Worm (Caenorhabditis elegans) whole organism, L2 larva: ENCODE measurements around the gene C15H11.13.
A peak's percentile ranks its signal among the peaks of the same experiment; 100 is the strongest.

Experiments used
- C34F6.9 ChIP-seq: fragments of 150-350 bp; optimal IDR thresholded peaks from 2 replicates; lab custom pipeline; 2014; ENCODE audit warnings: missing biosample characterization, missing genetic modification characterization
- R02D3.7 ChIP-seq: fragments of 150-350 bp; optimal IDR thresholded peaks from 2 replicates; lab custom pipeline; 2014; ENCODE audit warnings: missing biosample characterization, missing genetic modification characterization
- Y55F3AM.14 ChIP-seq: fragments of 200-800 bp; sonication (Bioruptor generic); optimal IDR thresholded peaks from 2 replicates; lab custom pipeline; 2018; ENCODE audit warnings: mild to moderate bottlenecking, missing genetic modification characterization, missing compliant biosample characterization
- aly-2 ChIP-seq: fragments of 150-350 bp; optimal IDR thresholded peaks from 2 replicates; lab custom pipeline; 2014; ENCODE audit warnings: missing biosample characterization, missing genetic modification characterization
- blmp-1 ChIP-seq: sonication (generic microtip); optimal IDR thresholded peaks from 2 replicates; lab custom pipeline; 2017; ENCODE audit warnings: missing genetic modification characterization, mild to moderate bottlenecking, missing compliant biosample characterization, antibody characterized with exemption, moderate library complexity; ENCODE audit not compliant: insufficient read depth
- ceh-16 ChIP-seq: fragments of 150-350 bp; optimal IDR thresholded peaks from 2 replicates; lab custom pipeline; 2014; ENCODE audit warnings: missing biosample characterization, missing genetic modification characterization
- ceh-82 ChIP-seq: fragments of 150-350 bp; optimal IDR thresholded peaks from 2 replicates; lab custom pipeline; 2014; ENCODE audit warnings: missing biosample characterization, missing genetic modification characterization
- crh-2 ChIP-seq: sonication (generic microtip); optimal IDR thresholded peaks from 2 replicates; lab custom pipeline; 2017; ENCODE audit warnings: missing biosample characterization, missing genetic modification characterization
- dmd-4 ChIP-seq: sonication (generic microtip); optimal IDR thresholded peaks from 2 replicates; lab custom pipeline; 2017; ENCODE audit warnings: missing biosample characterization, missing genetic modification characterization
- egl-27 ChIP-seq: sonication (generic microtip); optimal IDR thresholded peaks from 3 replicates; lab custom pipeline; 2017; ENCODE audit warnings: missing biosample characterization, missing genetic modification reagents, missing genetic modification characterization
- elt-3 ChIP-seq: sonication (generic microtip); optimal IDR thresholded peaks from 2 replicates; lab custom pipeline; 2017; ENCODE audit warnings: missing biosample characterization, missing genetic modification characterization
- fos-1 ChIP-seq: fragments of 150-350 bp; optimal IDR thresholded peaks from 2 replicates; lab custom pipeline; 2014; ENCODE audit warnings: missing biosample characterization, missing genetic modification characterization
- gmeb-1 ChIP-seq: fragments of 150-350 bp; optimal IDR thresholded peaks from 2 replicates; lab custom pipeline; 2014; ENCODE audit warnings: missing biosample characterization, missing genetic modification characterization
- lin-11 ChIP-seq: fragments of 150-350 bp; sonication (generic microtip); optimal IDR thresholded peaks from 2 replicates; lab custom pipeline; 2014; ENCODE audit warnings: missing biosample characterization, missing genetic modification characterization, inconsistent platforms, mixed read lengths
- lin-13 ChIP-seq: fragments of 150-350 bp; optimal IDR thresholded peaks from 2 replicates; lab custom pipeline; 2014; ENCODE audit warnings: missing biosample characterization, missing genetic modification reagents, missing genetic modification characterization
- lin-39 ChIP-seq: fragments of 150-350 bp; optimal IDR thresholded peaks from 2 replicates; lab custom pipeline; 2014; ENCODE audit warnings: missing biosample characterization, missing genetic modification reagents, missing genetic modification characterization
- lsy-2 ChIP-seq, 2 experiments: fragments of 150-350 bp in 1 of 2; sonication (generic microtip) in 1 of 2; optimal IDR thresholded peaks; 2 replicates each; lab custom pipeline; 2014 to 2017; ENCODE audit warnings: missing biosample characterization in 2 of 2, missing genetic modification characterization in 2 of 2
- mab-5 ChIP-seq: fragments of 150-350 bp; optimal IDR thresholded peaks from 2 replicates; lab custom pipeline; 2014; ENCODE audit warnings: missing biosample characterization, missing genetic modification characterization
- mdl-1 ChIP-seq, 2 experiments: fragments of 150-350 bp in 1 of 2; sonication (generic microtip) in 1 of 2; optimal IDR thresholded peaks; 2 replicates each; lab custom pipeline; 2017; ENCODE audit warnings: missing biosample characterization in 2 of 2, missing genetic modification characterization in 2 of 2
- nhr-11 ChIP-seq: fragments of 150-350 bp; optimal IDR thresholded peaks from 2 replicates; lab custom pipeline; 2014; ENCODE audit warnings: missing biosample characterization, missing genetic modification characterization
- nhr-12 ChIP-seq: fragments of 150-350 bp; optimal IDR thresholded peaks from 2 replicates; lab custom pipeline; 2014; ENCODE audit warnings: missing biosample characterization, missing genetic modification characterization
- nhr-129 ChIP-seq: fragments of 150-350 bp; optimal IDR thresholded peaks from 2 replicates; lab custom pipeline; 2014; ENCODE audit warnings: missing biosample characterization, missing genetic modification characterization
- nhr-21 ChIP-seq: fragments of 150-350 bp; optimal IDR thresholded peaks from 2 replicates; lab custom pipeline; 2014; ENCODE audit warnings: missing biosample characterization, missing genetic modification characterization
- nhr-25 ChIP-seq: fragments of 150-350 bp; sonication (generic microtip); optimal IDR thresholded peaks from 3 replicates; lab custom pipeline; 2014; ENCODE audit warnings: missing biosample characterization, missing genetic modification characterization
- nhr-77 ChIP-seq: fragments of 150-350 bp; optimal IDR thresholded peaks from 2 replicates; lab custom pipeline; 2014; ENCODE audit warnings: missing biosample characterization, missing genetic modification characterization
- peb-1 ChIP-seq: fragments of 150-350 bp; optimal IDR thresholded peaks from 2 replicates; lab custom pipeline; 2014; ENCODE audit warnings: missing biosample characterization, missing genetic modification characterization
- sem-4 ChIP-seq: fragments of 150-350 bp; optimal IDR thresholded peaks from 2 replicates; lab custom pipeline; 2014; ENCODE audit warnings: missing biosample characterization, missing genetic modification reagents, missing genetic modification characterization
- skn-1 ChIP-seq: sonication (generic microtip); optimal IDR thresholded peaks from 2 replicates; lab custom pipeline; 2017; ENCODE audit warnings: missing biosample characterization, missing genetic modification characterization
- sma-3 ChIP-seq: sonication (generic microtip); optimal IDR thresholded peaks from 2 replicates; lab custom pipeline; 2016; ENCODE audit warnings: missing genetic modification reagents, missing genetic modification characterization, missing compliant biosample characterization
- sma-9 ChIP-seq, 2 experiments: fragments of 150-350 bp in 1 of 2; sonication (generic microtip) in 1 of 2; optimal IDR thresholded peaks; 2 replicates each; lab custom pipeline; 2014 to 2016; ENCODE audit warnings: missing genetic modification characterization in 2 of 2, mild to moderate bottlenecking in 1 of 2, missing biosample characterization in 1 of 2, missing compliant biosample characterization in 1 of 2, missing genetic modification reagents in 1 of 2, moderate library complexity in 1 of 2
- snpc-4 ChIP-seq: fragments of 150-350 bp; optimal IDR thresholded peaks from 2 replicates; lab custom pipeline; 2014; ENCODE audit warnings: missing biosample characterization, missing genetic modification characterization
- unc-55 ChIP-seq: fragments of 150-350 bp; sonication (generic microtip); optimal IDR thresholded peaks from 3 replicates; lab custom pipeline; 2014; ENCODE audit warnings: missing biosample characterization, missing genetic modification reagents, missing genetic modification characterization
- unc-62 ChIP-seq: fragments of 150-350 bp; optimal IDR thresholded peaks from 2 replicates; lab custom pipeline; 2014; ENCODE audit warnings: missing biosample characterization, missing genetic modification reagents, missing genetic modification characterization
- zag-1 ChIP-seq: fragments of 150-350 bp; optimal IDR thresholded peaks from 2 replicates; lab custom pipeline; 2014; ENCODE audit warnings: missing biosample characterization, missing genetic modification characterization
- ztf-1 ChIP-seq: fragments of 200-800 bp; sonication (Bioruptor generic); conservative IDR thresholded peaks from 2 replicates; pipeline ENCODE4 v1.3.6; 2022; ENCODE audit warnings: missing genetic modification characterization, missing compliant biosample characterization
- ztf-4 ChIP-seq: fragments of 150-350 bp; optimal IDR thresholded peaks from 2 replicates; lab custom pipeline; 2014; ENCODE audit warnings: missing biosample characterization, missing genetic modification characterization

The C15H11.13 gene

DNA sequence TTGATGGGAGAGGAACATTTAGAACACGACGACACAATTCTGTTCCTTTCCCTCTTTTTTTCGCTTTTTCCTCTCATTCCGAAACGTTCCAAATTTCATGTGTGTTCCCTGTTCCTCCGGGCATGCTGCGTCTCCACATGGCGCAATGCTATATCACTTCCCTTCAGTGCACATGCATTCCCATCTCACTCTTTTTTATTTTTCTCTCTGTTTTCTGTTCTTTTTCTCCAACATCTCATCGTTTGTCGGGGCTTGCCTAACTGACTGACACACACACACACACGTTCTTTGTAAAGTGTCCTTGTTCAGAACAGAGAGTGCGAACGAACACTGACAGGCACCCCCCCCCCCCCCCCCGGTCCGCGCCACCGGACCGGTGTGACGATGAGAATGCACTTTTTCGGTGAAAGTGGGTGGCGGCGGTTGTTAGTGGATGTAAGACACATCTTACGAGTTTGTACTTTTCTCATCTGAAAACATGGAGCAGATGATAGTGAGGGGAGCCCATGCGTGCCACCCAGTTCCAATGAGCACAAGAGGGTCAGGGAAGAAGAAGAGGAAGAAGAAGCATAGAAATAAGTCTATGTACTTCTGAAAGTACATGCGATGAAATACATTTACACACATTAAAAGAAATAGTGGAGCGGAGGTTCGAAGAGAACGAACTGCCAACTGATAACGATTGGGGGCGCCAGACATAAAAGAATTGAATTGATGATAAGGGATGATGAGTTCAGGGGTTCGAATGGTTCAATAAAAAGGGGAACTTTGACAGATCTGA is 26.4 kb upstream of the C15H11.13 start:
- TF ChIP-seq unc-62 (GFP tag; lab: Kevin White, UChicago), result no peak
- no peak for TF ChIP-seq R02D3.7 (tag; lab: Kevin White, UChicago)
- TF ChIP-seq ceh-82 (tag; lab: Kevin White, UChicago), result no peak
- TF ChIP-seq nhr-21 (tag; lab: Kevin White, UChicago), result peak; percentile 44
- no peak for TF ChIP-seq nhr-129 (tag; lab: Kevin White, UChicago)
- peak; percentile 20 for TF ChIP-seq C34F6.9 (tag; lab: Kevin White, UChicago)
- TF ChIP-seq mdl-1 (tag; optimal IDR thresholded peaks at IDR 0.05; lab: Kevin White, UChicago), result peak; percentile 60 to 69
- TF ChIP-seq nhr-11, result no peak
- TF ChIP-seq skn-1 (tag; lab: Kevin White, UChicago), result peak; percentile 37
- TF ChIP-seq blmp-1 (tag; lab: Kevin White, UChicago), result peak; percentile 96
- no peak for TF ChIP-seq zag-1 (tag; lab: Kevin White, UChicago)
- peak; percentile 90 for TF ChIP-seq sma-9 (GFP tag; optimal IDR thresholded peaks at IDR 0.05; lab: Kevin White, UChicago)
- TF ChIP-seq sma-9 (tag; optimal IDR thresholded peaks at IDR 0.05; lab: Kevin White, UChicago), result peak; percentile 7
- peak; percentile 52 for TF ChIP-seq egl-27 (tag; lab: Kevin White, UChicago)
- TF ChIP-seq lsy-2 (tag; optimal IDR thresholded peaks at IDR 0.05; lab: Kevin White, UChicago), result peak in 1 of 2 experiments; percentile 52
- TF ChIP-seq sem-4 (tag; lab: Kevin White, UChicago), result peak; percentile 84
- peak; percentile 95 for TF ChIP-seq fos-1 (tag; lab: Kevin White, UChicago)
- TF ChIP-seq dmd-4, result no peak
- peak; percentile 44 for TF ChIP-seq Y55F3AM.14
- TF ChIP-seq ceh-16 (tag; lab: Kevin White, UChicago), result peak; percentile 30

- TF ChIP-seq blmp-1 (tag; lab: Kevin White, UChicago), result no peak
- no peak for TF ChIP-seq nhr-25 (tag; lab: Kevin White, UChicago)
- no peak for TF ChIP-seq lin-11 (tag; lab: Kevin White, UChicago)
- no peak for TF ChIP-seq dmd-4
- no peak for TF ChIP-seq R02D3.7 (tag; lab: Kevin White, UChicago)
- TF ChIP-seq ztf-1, result no peak
- TF ChIP-seq zag-1 (tag; lab: Kevin White, UChicago), result peak; percentile 4
- no peak for TF ChIP-seq nhr-21 (tag; lab: Kevin White, UChicago)
- TF ChIP-seq nhr-12 (tag; lab: Kevin White, UChicago), result no peak
- TF ChIP-seq gmeb-1 (tag; lab: Kevin White, UChicago), result no peak
- TF ChIP-seq crh-2 (tag; lab: Kevin White, UChicago), result peak; percentile 63
- TF ChIP-seq ceh-16 (tag; lab: Kevin White, UChicago), result no peak
- TF ChIP-seq lin-39 (tag; lab: Kevin White, UChicago), result no peak
- no peak for TF ChIP-seq nhr-11
- no peak for TF ChIP-seq C34F6.9 (tag; lab: Kevin White, UChicago)
- TF ChIP-seq skn-1 (tag; lab: Kevin White, UChicago), result no peak
- TF ChIP-seq unc-55 (GFP tag; lab: Kevin White, UChicago), result no peak
- TF ChIP-seq lin-13 (GFP tag; lab: Kevin White, UChicago), result no peak
- no peak for TF ChIP-seq ztf-4 (tag; lab: Kevin White, UChicago)
- peak; percentile 45 for TF ChIP-seq mab-5 (tag; lab: Kevin White, UChicago)
- TF ChIP-seq Y55F3AM.14, result no peak
- TF ChIP-seq aly-2, result no peak
Observed at ce11 chrV:14369412-14369811, 25.4 kb upstream of the C15H11.13 start.

DNA sequence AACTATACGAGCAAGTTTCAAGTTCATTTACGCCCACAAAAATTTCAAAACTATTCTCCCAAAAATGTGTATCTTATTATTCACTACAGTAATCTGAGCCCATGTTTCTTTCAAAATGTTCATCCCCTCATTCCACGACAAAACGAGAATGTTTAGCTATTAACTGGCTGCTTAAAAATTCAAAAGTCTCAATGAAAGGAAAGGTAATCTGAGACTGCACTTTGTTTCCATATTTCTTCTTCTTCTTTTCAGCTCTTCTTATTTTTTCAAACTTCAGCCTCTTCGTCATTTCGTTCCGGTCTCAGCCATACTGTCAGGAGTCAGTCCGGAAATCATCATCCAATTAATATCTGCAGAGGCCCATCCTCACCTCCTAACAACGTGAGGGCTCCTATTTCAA is 22.1 kb upstream of the C15H11.13 start, which contains the start of gene unc-39:
Gene unc-39, plus strand, starts transcription at position 301 of the 400 bp plus-strand sequence.
- TF ChIP-seq snpc-4 (no peak), elt-3 (tag; lab: Kevin White, UChicago) (no peak), crh-2 (tag; lab: Kevin White, UChicago) (no peak), sma-3 (no peak)

DNA sequence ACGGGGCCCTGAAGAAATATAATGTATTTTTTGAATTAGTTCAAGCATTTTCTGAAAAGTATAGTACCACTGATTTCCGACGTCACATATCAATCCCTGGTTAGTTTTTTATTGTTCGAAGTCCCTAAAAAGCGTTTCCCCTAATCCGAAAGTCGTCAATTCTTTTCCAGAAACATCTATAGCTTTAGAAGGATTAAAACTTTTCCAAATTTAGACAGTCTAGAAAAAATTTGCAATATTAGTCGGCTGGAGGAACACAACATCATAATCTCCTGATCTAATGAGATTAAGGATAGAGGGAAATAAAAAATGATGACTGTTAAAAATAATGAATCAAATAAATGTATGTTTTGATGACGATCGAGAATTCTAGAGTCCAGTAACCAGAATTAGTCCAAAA is 16.8 kb upstream of the C15H11.13 start:
- TF ChIP-seq nhr-12 (tag; lab: Kevin White, UChicago), result no peak
- no peak for TF ChIP-seq fos-1 (tag; lab: Kevin White, UChicago)
- TF ChIP-seq peb-1 (tag; lab: Kevin White, UChicago), result no peak
- TF ChIP-seq nhr-129 (tag; lab: Kevin White, UChicago), result no peak
- TF ChIP-seq nhr-77 (tag; lab: Kevin White, UChicago), result no peak
- no peak for TF ChIP-seq ztf-4 (tag; lab: Kevin White, UChicago)
- TF ChIP-seq mab-5 (tag; lab: Kevin White, UChicago), result no peak
